Worm (Caenorhabditis elegans) whole organism, early embryonic: ENCODE data around the gene nlg-1.

Source experiments
- B0310.2 ChIP-seq: sonication (generic microtip); optimal IDR thresholded peaks from 2 replicates; lab custom pipeline; 2016; ENCODE audit warnings: mild to moderate bottlenecking, missing genetic modification characterization, missing compliant biosample characterization
- F13C5.2 ChIP-seq: sonication (generic microtip); optimal IDR thresholded peaks from 2 replicates; lab custom pipeline; 2017; ENCODE audit warnings: mild to moderate bottlenecking, missing genetic modification characterization, inconsistent platforms, missing compliant biosample characterization
- aly-1 ChIP-seq: sonication (generic microtip); optimal IDR thresholded peaks from 2 replicates; lab custom pipeline; 2016; ENCODE audit warnings: missing genetic modification characterization, missing compliant biosample characterization
- ama-1 ChIP-seq: fragments of 150-350 bp; optimal IDR thresholded peaks from 2 replicates; lab custom pipeline; 2014
- ceh-13 ChIP-seq: fragments of 200-800 bp; sonication (Bioruptor generic); optimal IDR thresholded peaks from 2 replicates; lab custom pipeline; 2018; ENCODE audit warnings: mild to moderate bottlenecking, missing genetic modification characterization, missing compliant biosample characterization
- ceh-36 ChIP-seq: sonication (generic microtip); optimal IDR thresholded peaks from 2 replicates; lab custom pipeline; 2016; ENCODE audit warnings: missing genetic modification characterization, inconsistent platforms, missing compliant biosample characterization
- ets-7 ChIP-seq: sonication (generic microtip); optimal IDR thresholded peaks from 2 replicates; lab custom pipeline; 2016; ENCODE audit warnings: missing genotype, missing genetic modification characterization, missing compliant biosample characterization
- flt-1 ChIP-seq: fragments of 200-800 bp; sonication (Bioruptor generic); IDR thresholded peaks from 2 replicates; pipeline ENCODE4 v1.3.6; 2022; ENCODE audit warnings: missing genetic modification characterization, missing compliant biosample characterization
- hmbx-1 ChIP-seq: sonication (generic microtip); optimal IDR thresholded peaks from 2 replicates; lab custom pipeline; 2016; ENCODE audit warnings: mild to moderate bottlenecking, missing genetic modification characterization, missing compliant biosample characterization
- hmg-4 ChIP-seq: fragments of 200-800 bp; sonication (Bioruptor generic); optimal IDR thresholded peaks from 2 replicates; lab custom pipeline; 2018; ENCODE audit warnings: mild to moderate bottlenecking, missing genetic modification characterization, missing compliant biosample characterization
- hnd-1 ChIP-seq: sonication (generic microtip); optimal IDR thresholded peaks from 2 replicates; lab custom pipeline; 2016; ENCODE audit warnings: missing genetic modification characterization, missing compliant biosample characterization
- pes-1 ChIP-seq: fragments of 200-800 bp; sonication (Bioruptor generic); IDR thresholded peaks from 2 replicates; pipeline ENCODE4 v1.3.6; 2022; ENCODE audit warnings: missing genetic modification reagents, missing genetic modification characterization, missing compliant biosample characterization
- scrt-1 ChIP-seq: fragments of 200-800 bp; sonication (Bioruptor generic); IDR thresholded peaks from 2 replicates; pipeline ENCODE4 v1.3.6; 2022; ENCODE audit warnings: missing genetic modification characterization, missing compliant biosample characterization
- sea-1 ChIP-seq: fragments of 200-800 bp; sonication (Bioruptor generic); conservative IDR thresholded peaks from 2 replicates; pipeline ENCODE4 v1.3.6; 2022; ENCODE audit warnings: missing genetic modification characterization, missing compliant biosample characterization
- tbx-11 ChIP-seq: fragments of 200-800 bp; sonication (Bioruptor generic); IDR thresholded peaks from 2 replicates; pipeline ENCODE4 v1.3.6; 2022; ENCODE audit warnings: missing genetic modification characterization, missing compliant biosample characterization
- tbx-37 ChIP-seq: fragments of 200-800 bp; sonication (Bioruptor generic); conservative IDR thresholded peaks from 2 replicates; pipeline ENCODE4 v1.3.6; 2022; ENCODE audit warnings: missing genetic modification reagents, missing genetic modification characterization, missing compliant biosample characterization
- tra-4 ChIP-seq: sonication (generic microtip); optimal IDR thresholded peaks from 2 replicates; lab custom pipeline; 2017; ENCODE audit warnings: missing genetic modification characterization, missing compliant biosample characterization

Gene nlg-1

ce11 chrX:13633876-13634479, 3.0 kb upstream of the nlg-1 start:
- TF ChIP-seq hmbx-1 (tag; lab: Kevin White, UChicago) (no peak), sea-1 (GFP tag; lab: Robert Waterston, UW) (no peak)

ce11 chrX:13633032-13633431, 2.1 kb upstream of the nlg-1 start:
- TF ChIP-seq flt-1 (GFP tag; lab: Robert Waterston, UW) (no peak), ceh-13 (GFP tag; lab: Kevin White, UChicago) (no peak), tra-4 (no peak), hnd-1 (tag; lab: Kevin White, UChicago) (no peak), sea-1 (GFP tag; lab: Robert Waterston, UW) (no peak), pes-1 (GFP tag; lab: Robert Waterston, UW) (no peak), hmg-4 (no peak)

ce11 chrX:13632245-13632644, 1.3 kb upstream of the nlg-1 start:
- TF ChIP-seq ama-1 (lab: Kevin White, UChicago): no peak
- no peak for TF ChIP-seq pes-1 (GFP tag; lab: Robert Waterston, UW)
- no peak for TF ChIP-seq aly-1
- TF ChIP-seq flt-1 (GFP tag; lab: Robert Waterston, UW): no peak
- TF ChIP-seq tra-4: no peak
- no peak for TF ChIP-seq ceh-13 (GFP tag; lab: Kevin White, UChicago)
- no peak for TF ChIP-seq hmbx-1 (tag; lab: Kevin White, UChicago)
- no peak for TF ChIP-seq ets-7 (tag; lab: Kevin White, UChicago)
- no peak for TF ChIP-seq ceh-36 (tag; lab: Kevin White, UChicago)
- no peak for TF ChIP-seq F13C5.2 (tag; lab: Kevin White, UChicago)
- TF ChIP-seq hmg-4: no peak

- TF ChIP-seq hmbx-1 (tag; lab: Kevin White, UChicago): no peak
- no peak for TF ChIP-seq pes-1 (GFP tag; lab: Robert Waterston, UW)
- TF ChIP-seq tra-4: no peak
- no peak for TF ChIP-seq flt-1 (GFP tag; lab: Robert Waterston, UW)
- TF ChIP-seq ets-7 (tag; lab: Kevin White, UChicago): no peak
- no peak for TF ChIP-seq tbx-37 (GFP tag; lab: Robert Waterston, UW)
- no peak for TF ChIP-seq ceh-13 (GFP tag; lab: Kevin White, UChicago)
- TF ChIP-seq F13C5.2 (tag; lab: Kevin White, UChicago): no peak
- no peak for TF ChIP-seq hnd-1 (tag; lab: Kevin White, UChicago)
- no peak for TF ChIP-seq B0310.2
These were observed 9.3 kb downstream of the nlg-1 start, which contains the start of gene Y12A6A.1 for ce11 chrX:13621628-13622027. Gene Y12A6A.1 (minus strand): TSS chrX:13621728.

- TF ChIP-seq hmg-4: no peak
- no peak for TF ChIP-seq ceh-13 (GFP tag; lab: Kevin White, UChicago)
- no peak for TF ChIP-seq tbx-37 (GFP tag; lab: Robert Waterston, UW)
- no peak for TF ChIP-seq sea-1 (GFP tag; lab: Robert Waterston, UW)
- TF ChIP-seq F13C5.2 (tag; lab: Kevin White, UChicago): no peak
These were observed 12.4 kb downstream of the nlg-1 start, which contains the start of gene nlp-53 for ce11 chrX:13618574-13618973. Gene nlp-53 (plus strand): TSS chrX:13618874.

- TF ChIP-seq hmg-4 (no peak), pes-1 (GFP tag; lab: Robert Waterston, UW) (no peak), scrt-1 (GFP tag; lab: Robert Waterston, UW) (no peak), ceh-13 (GFP tag; lab: Kevin White, UChicago) (no peak), aly-1 (no peak), ceh-36 (tag; lab: Kevin White, UChicago) (no peak), F13C5.2 (tag; lab: Kevin White, UChicago) (no peak), ama-1 (lab: Kevin White, UChicago) (no peak), tbx-11 (GFP tag; lab: Robert Waterston, UW) (no peak), hnd-1 (tag; lab: Kevin White, UChicago) (no peak)
These were observed 15.8 kb downstream of the nlg-1 start for ce11 chrX:13615181-13615580.

ce11 chrX:13610040-13610439, 20.9 kb downstream of the nlg-1 start:
- no peak for TF ChIP-seq tra-4
- TF ChIP-seq tbx-37 (GFP tag; lab: Robert Waterston, UW): no peak
- TF ChIP-seq hmg-4: no peak
- no peak for TF ChIP-seq scrt-1 (GFP tag; lab: Robert Waterston, UW)
- TF ChIP-seq hmbx-1 (tag; lab: Kevin White, UChicago): no peak

ce11 chrX:13605854-13606253, 25.1 kb downstream of the nlg-1 start:
- TF ChIP-seq hmg-4 (no peak), tra-4 (no peak), ama-1 (lab: Kevin White, UChicago) (no peak), pes-1 (GFP tag; lab: Robert Waterston, UW) (no peak), scrt-1 (GFP tag; lab: Robert Waterston, UW) (no peak), F13C5.2 (tag; lab: Kevin White, UChicago) (no peak), hnd-1 (tag; lab: Kevin White, UChicago) (no peak), aly-1 (no peak), tbx-37 (GFP tag; lab: Robert Waterston, UW) (no peak), B0310.2 (no peak)
